Worm (Caenorhabditis elegans) whole organism, young adult: ENCODE measurements around the gene ulp-4.

Experiments
- B0019.2 ChIP-seq: fragments of 200-800 bp; sonication (Bioruptor generic); conservative IDR thresholded peaks from 2 replicates; pipeline ENCODE4 v1.3.6; 2022; ENCODE audit warnings: missing genetic modification reagents, missing genetic modification characterization, missing compliant biosample characterization
- B0261.1 ChIP-seq: sonication (generic microtip); optimal IDR thresholded peaks from 2 replicates; lab custom pipeline; 2016; ENCODE audit warnings: mild to moderate bottlenecking, missing genetic modification characterization, moderate library complexity, missing compliant biosample characterization
- B0336.3 ChIP-seq: fragments of 200-800 bp; sonication (Bioruptor generic); IDR thresholded peaks from 2 replicates; pipeline ENCODE4 v1.3.6; 2022; ENCODE audit warnings: missing genetic modification characterization, missing compliant biosample characterization
- C06A6.2 ChIP-seq: fragments of 200-800 bp; sonication (Bioruptor generic); conservative IDR thresholded peaks from 2 replicates; pipeline ENCODE4 v1.3.6; 2022; ENCODE audit warnings: missing genetic modification characterization, missing compliant biosample characterization
- F37B4.10 ChIP-seq: fragments of 200-800 bp; sonication (Bioruptor generic); IDR thresholded peaks from 2 replicates; pipeline ENCODE4 v1.3.6; 2022; ENCODE audit warnings: missing genetic modification characterization, missing compliant biosample characterization
- F39B2.1 ChIP-seq: fragments of 200-800 bp; sonication (Bioruptor generic); IDR thresholded peaks from 2 replicates; pipeline ENCODE4 v1.3.6; 2022; ENCODE audit warnings: missing genetic modification reagents, missing genetic modification characterization, missing compliant biosample characterization
- Y53F4B.3 ChIP-seq: fragments of 200-800 bp; sonication (Bioruptor generic); IDR thresholded peaks from 2 replicates; pipeline ENCODE4 v1.3.6; 2022; ENCODE audit warnings: missing genetic modification reagents, missing genetic modification characterization, missing compliant biosample characterization
- Y56A3A.18 ChIP-seq: fragments of 200-800 bp; sonication (Bioruptor generic); IDR thresholded peaks from 2 replicates; pipeline ENCODE4 v1.3.6; 2022; ENCODE audit warnings: missing genetic modification reagents, missing genetic modification characterization, missing compliant biosample characterization
- Y95B8A.8 ChIP-seq: fragments of 200-800 bp; sonication (Bioruptor generic); IDR thresholded peaks from 2 replicates; pipeline ENCODE4 v1.3.6; 2022; ENCODE audit warnings: missing genetic modification reagents, missing genetic modification characterization, missing compliant biosample characterization
- ZK185.1 ChIP-seq: sonication (generic microtip); optimal IDR thresholded peaks from 2 replicates; lab custom pipeline; 2016; ENCODE audit warnings: mild to moderate bottlenecking, missing genetic modification characterization, missing compliant biosample characterization; ENCODE audit not compliant: poor library complexity, severe bottlenecking
- aptf-3 ChIP-seq: fragments of 200-800 bp; sonication (Bioruptor generic); IDR thresholded peaks from 2 replicates; pipeline ENCODE4 v1.3.6; 2022; ENCODE audit warnings: missing genetic modification characterization, missing compliant biosample characterization
- attf-6 ChIP-seq: fragments of 200-800 bp; sonication (Bioruptor generic); IDR thresholded peaks from 2 replicates; pipeline ENCODE4 v1.3.6; 2022; ENCODE audit warnings: missing genetic modification reagents, missing genetic modification characterization, missing compliant biosample characterization
- ccch-3 ChIP-seq: fragments of 200-800 bp; sonication (Bioruptor generic); optimal IDR thresholded peaks from 2 replicates; lab custom pipeline; 2018; ENCODE audit warnings: mild to moderate bottlenecking, missing genetic modification characterization, missing compliant biosample characterization
- cebp-1 ChIP-seq, 2 experiments: fragments of 200-800 bp in 1 of 2; sonication (Bioruptor generic) in 1 of 2; sonication (generic microtip) in 1 of 2; IDR thresholded peaks in 1 of 2; optimal IDR thresholded peaks in 1 of 2; 2 replicates each; pipeline versions ENCODE4 v1.3.6 to Lab custom; 2017 to 2022; ENCODE audit warnings: missing compliant biosample characterization in 2 of 2, missing genetic modification characterization in 2 of 2, mild to moderate bottlenecking in 1 of 2, missing genetic modification reagents in 1 of 2, moderate library complexity in 1 of 2
- ceh-27 ChIP-seq: fragments of 200-800 bp; sonication (Bioruptor generic); optimal IDR thresholded peaks from 2 replicates; lab custom pipeline; 2018; ENCODE audit warnings: mild to moderate bottlenecking, missing genetic modification characterization, moderate library complexity, missing compliant biosample characterization
- ceh-40 ChIP-seq: fragments of 200-800 bp; sonication (Bioruptor generic); IDR thresholded peaks from 2 replicates; pipeline ENCODE4 v1.3.6; 2022; ENCODE audit warnings: missing genetic modification characterization, missing compliant biosample characterization
- ceh-91 ChIP-seq: fragments of 200-800 bp; sonication (Bioruptor generic); IDR thresholded peaks from 2 replicates; pipeline ENCODE4 v1.3.6; 2022; ENCODE audit warnings: missing genetic modification reagents, missing genetic modification characterization, missing compliant biosample characterization
- chd-7 ChIP-seq: sonication (generic microtip); optimal IDR thresholded peaks from 2 replicates; lab custom pipeline; 2016; ENCODE audit warnings: mild to moderate bottlenecking, missing genetic modification characterization, moderate library complexity, missing compliant biosample characterization
- dox-1 ChIP-seq: fragments of 200-800 bp; sonication (Bioruptor generic); IDR thresholded peaks from 2 replicates; pipeline ENCODE4 v1.3.6; 2022; ENCODE audit warnings: missing genetic modification reagents, missing genetic modification characterization, missing compliant biosample characterization
- dpff-1 ChIP-seq: sonication (generic microtip); optimal IDR thresholded peaks from 2 replicates; lab custom pipeline; 2017; ENCODE audit warnings: mild to moderate bottlenecking, missing genetic modification characterization, missing compliant biosample characterization
- egl-18 ChIP-seq: fragments of 200-800 bp; sonication (Bioruptor generic); IDR thresholded peaks from 2 replicates; pipeline ENCODE4 v1.3.6; 2022; ENCODE audit warnings: missing genetic modification reagents, missing genetic modification characterization, missing compliant biosample characterization
- egl-44 ChIP-seq: fragments of 200-800 bp; sonication (Bioruptor generic); IDR thresholded peaks from 2 replicates; pipeline ENCODE4 v1.3.6; 2022; ENCODE audit warnings: missing genetic modification reagents, missing genetic modification characterization, missing compliant biosample characterization
- egrh-3 ChIP-seq: fragments of 200-800 bp; sonication (Bioruptor generic); IDR thresholded peaks from 2 replicates; pipeline ENCODE4 v1.3.6; 2022; ENCODE audit warnings: missing genetic modification reagents, missing genetic modification characterization, missing compliant biosample characterization
- hmg-1.2 ChIP-seq: fragments of 200-800 bp; sonication (Bioruptor generic); IDR thresholded peaks from 2 replicates; pipeline ENCODE4 v1.3.6; 2022; ENCODE audit warnings: missing genetic modification reagents, missing genetic modification characterization, missing compliant biosample characterization
- hmg-20 ChIP-seq: fragments of 200-800 bp; sonication (Bioruptor generic); IDR thresholded peaks from 2 replicates; pipeline ENCODE4 v1.3.6; 2022; ENCODE audit warnings: missing genetic modification reagents, missing genetic modification characterization, missing compliant biosample characterization
- let-526 ChIP-seq: fragments of 200-800 bp; sonication (Bioruptor generic); IDR thresholded peaks from 2 replicates; pipeline ENCODE4 v1.3.6; 2022; ENCODE audit warnings: missing genetic modification reagents, missing genetic modification characterization, missing compliant biosample characterization
- let-607 ChIP-seq, 2 experiments: fragments of 200-800 bp in 1 of 2; sonication (Bioruptor generic) in 1 of 2; sonication (generic microtip) in 1 of 2; optimal IDR thresholded peaks; 2 replicates each; lab custom pipeline; 2016 to 2018; ENCODE audit warnings: mild to moderate bottlenecking in 2 of 2, missing compliant biosample characterization in 2 of 2, missing genetic modification characterization in 2 of 2, moderate library complexity in 2 of 2, missing genotype in 1 of 2
- lin-54 ChIP-seq: fragments of 200-800 bp; sonication (Bioruptor generic); optimal IDR thresholded peaks from 2 replicates; lab custom pipeline; 2018; ENCODE audit warnings: mild to moderate bottlenecking, missing genetic modification characterization, missing compliant biosample characterization
- lir-1 ChIP-seq: fragments of 200-800 bp; sonication (Bioruptor generic); conservative IDR thresholded peaks from 2 replicates; pipeline ENCODE4 v1.3.6; 2022; ENCODE audit warnings: missing genetic modification reagents, missing genetic modification characterization, missing compliant biosample characterization
- lsy-27 ChIP-seq: sonication (generic microtip); optimal IDR thresholded peaks from 2 replicates; lab custom pipeline; 2017; ENCODE audit warnings: missing genetic modification characterization, mild to moderate bottlenecking, missing compliant biosample characterization, antibody characterized with exemption, missing genotype, borderline replicate concordance; ENCODE audit not compliant: insufficient read depth
- madf-10 ChIP-seq: sonication (generic microtip); optimal IDR thresholded peaks from 2 replicates; lab custom pipeline; 2016; ENCODE audit warnings: mild to moderate bottlenecking, missing genetic modification characterization, missing compliant biosample characterization
- madf-3 ChIP-seq: fragments of 200-800 bp; sonication (Bioruptor generic); IDR thresholded peaks from 2 replicates; pipeline ENCODE4 v1.3.6; 2022; ENCODE audit warnings: missing genetic modification reagents, missing genetic modification characterization, missing compliant biosample characterization
- mel-28 ChIP-seq: sonication (generic microtip); optimal IDR thresholded peaks from 2 replicates; lab custom pipeline; 2016; ENCODE audit warnings: borderline replicate concordance, mild to moderate bottlenecking, missing genetic modification characterization, missing compliant biosample characterization
- mes-4 ChIP-seq: sonication (generic microtip); optimal IDR thresholded peaks from 2 replicates; lab custom pipeline; 2016; ENCODE audit warnings: missing genotype, missing genetic modification characterization, missing compliant biosample characterization
- nhr-27 ChIP-seq: fragments of 200-800 bp; sonication (Bioruptor generic); optimal IDR thresholded peaks from 2 replicates; lab custom pipeline; 2018; ENCODE audit warnings: mild to moderate bottlenecking, missing genetic modification characterization, moderate library complexity, missing compliant biosample characterization
- nhr-80 ChIP-seq: sonication (generic microtip); optimal IDR thresholded peaks from 2 replicates; lab custom pipeline; 2016; ENCODE audit warnings: missing genetic modification characterization, missing compliant biosample characterization
- pbrm-1 ChIP-seq: fragments of 200-800 bp; sonication (Bioruptor generic); IDR thresholded peaks from 2 replicates; pipeline ENCODE4 v1.3.6; 2022; ENCODE audit warnings: missing genetic modification reagents, missing genetic modification characterization, missing compliant biosample characterization
- snpc-1.1 ChIP-seq: sonication (generic microtip); optimal IDR thresholded peaks from 2 replicates; lab custom pipeline; 2017; ENCODE audit warnings: missing genetic modification characterization, mild to moderate bottlenecking, missing compliant biosample characterization, antibody characterized with exemption, moderate library complexity, missing genotype, missing genetic modification reagents; ENCODE audit not compliant: insufficient read depth
- snpc-3.4 ChIP-seq: sonication (generic microtip); optimal IDR thresholded peaks from 2 replicates; lab custom pipeline; 2017; ENCODE audit warnings: missing genetic modification characterization, mild to moderate bottlenecking, missing compliant biosample characterization, antibody characterized with exemption, moderate library complexity, missing genotype, missing genetic modification reagents
- tbx-9 ChIP-seq: sonication (generic microtip); optimal IDR thresholded peaks from 2 replicates; lab custom pipeline; 2016; ENCODE audit warnings: borderline replicate concordance, missing genetic modification characterization, inconsistent platforms, missing compliant biosample characterization
- unc-62 ChIP-seq: fragments of 150-350 bp; optimal IDR thresholded peaks from 2 replicates; lab custom pipeline; 2014; ENCODE audit warnings: missing biosample characterization, missing genetic modification reagents, missing genetic modification characterization
- xnd-1 ChIP-seq: sonication (generic microtip); optimal IDR thresholded peaks from 2 replicates; lab custom pipeline; 2016; ENCODE audit warnings: missing genotype, missing genetic modification reagents, missing genetic modification characterization, missing compliant biosample characterization
- zfh-2 ChIP-seq: fragments of 200-800 bp; sonication (Bioruptor generic); conservative IDR thresholded peaks from 2 replicates; pipeline ENCODE4 v1.3.6; 2022; ENCODE audit warnings: missing genetic modification reagents, missing genetic modification characterization, missing compliant biosample characterization
- zim-3 ChIP-seq: sonication (generic microtip); optimal IDR thresholded peaks from 2 replicates; lab custom pipeline; 2017; ENCODE audit warnings: mild to moderate bottlenecking, missing genetic modification characterization, moderate library complexity, missing compliant biosample characterization
- ztf-25 ChIP-seq: fragments of 200-800 bp; sonication (Bioruptor generic); IDR thresholded peaks from 2 replicates; pipeline ENCODE4 v1.3.6; 2022; ENCODE audit warnings: missing genetic modification reagents, missing genetic modification characterization, missing compliant biosample characterization
- ztf-28 ChIP-seq: fragments of 200-800 bp; sonication (Bioruptor generic); IDR thresholded peaks from 2 replicates; pipeline ENCODE4 v1.3.6; 2022; ENCODE audit warnings: missing genetic modification reagents, missing genetic modification characterization, missing compliant biosample characterization

ulp-4 gene

ce11 chrII:8128273-8129039, 1.3 kb upstream of the ulp-4 start:
- no peak for TF ChIP-seq pbrm-1
- no peak for TF ChIP-seq xnd-1 (tag; lab: Kevin White, UChicago)
- peak; percentile 6 for TF ChIP-seq madf-10 (tag; lab: Kevin White, UChicago)
- no peak for TF ChIP-seq ztf-25 (GFP tag; lab: Robert Waterston, UW)
- TF ChIP-seq madf-3 (GFP tag; lab: Robert Waterston, UW): no peak
- TF ChIP-seq mes-4: no peak
- 0 out of 2 replicates have a peak, but pooled peaks have one; percentile 10 for TF ChIP-seq hmg-1.2 (GFP tag; lab: Robert Waterston, UW)
- TF ChIP-seq zim-3 (tag; lab: Kevin White, UChicago): no peak
- peak; percentile 99 for TF ChIP-seq zfh-2 (GFP tag; lab: Robert Waterston, UW)
- TF ChIP-seq Y56A3A.18 (GFP tag; lab: Robert Waterston, UW): no peak
- 0 out of 2 replicates have a peak, but pooled peaks have one; percentile 40 for TF ChIP-seq aptf-3
- TF ChIP-seq mel-28: no peak
- no peak for TF ChIP-seq Y53F4B.3
- TF ChIP-seq tbx-9 (tag; lab: Kevin White, UChicago): no peak
- no peak for TF ChIP-seq egl-18 (GFP tag; lab: Robert Waterston, UW)
- peak; percentile 95 for TF ChIP-seq cebp-1 (GFP tag; IDR thresholded peaks at IDR 0.05; lab: Robert Waterston, UW)
- peak; percentile 93 for TF ChIP-seq cebp-1 (tag; optimal IDR thresholded peaks at IDR 0.05; lab: Kevin White, UChicago)
- TF ChIP-seq B0336.3: no peak
- no peak for TF ChIP-seq let-607 (tag; optimal IDR thresholded peaks at IDR 0.05; lab: Kevin White, UChicago)
- TF ChIP-seq lsy-27: no peak
- TF ChIP-seq ccch-3: no peak
- 0 out of 2 replicates have a peak, but pooled peaks have one; percentile 10 for TF ChIP-seq egl-44 (GFP tag; lab: Robert Waterston, UW)
- no peak for TF ChIP-seq C06A6.2 (GFP tag; lab: Robert Waterston, UW)
- TF ChIP-seq lir-1 (GFP tag; lab: Robert Waterston, UW): peak; percentile 11; the same call in 1 of the 2 replicates
- no peak for TF ChIP-seq ZK185.1 (tag; lab: Kevin White, UChicago)
- no peak for TF ChIP-seq attf-6 (GFP tag; lab: Robert Waterston, UW)
- no peak for TF ChIP-seq dpff-1
- TF ChIP-seq hmg-20 (GFP tag; lab: Robert Waterston, UW): no peak
- TF ChIP-seq nhr-80: peak; percentile 37
- no peak for TF ChIP-seq nhr-27 (tag; lab: Kevin White, UChicago)
- TF ChIP-seq ceh-91 (GFP tag; lab: Robert Waterston, UW): no peak
- TF ChIP-seq Y95B8A.8: no peak
- peak; percentile 52 for TF ChIP-seq unc-62 (GFP tag; lab: Kevin White, UChicago)
- no peak for TF ChIP-seq snpc-3.4 (tag; lab: Kevin White, UChicago)
- TF ChIP-seq lin-54: peak; percentile 6
- TF ChIP-seq F39B2.1 (GFP tag; lab: Robert Waterston, UW): no peak
- TF ChIP-seq F37B4.10 (GFP tag; lab: Robert Waterston, UW): 0 out of 2 replicates have a peak, but pooled peaks have one; percentile 28
- TF ChIP-seq ztf-28: no peak
- TF ChIP-seq B0019.2 (GFP tag; lab: Robert Waterston, UW): no peak
- peak; percentile 25 for TF ChIP-seq ceh-27
- no peak for TF ChIP-seq chd-7
- TF ChIP-seq egrh-3 (GFP tag; lab: Robert Waterston, UW): peak; percentile 90
- TF ChIP-seq snpc-1.1 (tag; lab: Kevin White, UChicago): no peak
- TF ChIP-seq ceh-40 (GFP tag; lab: Robert Waterston, UW): peak; percentile 55; the same call in 1 of the 2 replicates
- no peak for TF ChIP-seq B0261.1
- TF ChIP-seq let-526 (GFP tag; lab: Robert Waterston, UW): peak; percentile 50; the same call in 1 of the 2 replicates
- TF ChIP-seq dox-1 (GFP tag; lab: Robert Waterston, UW): peak; percentile 65
